Worm (Caenorhabditis elegans): ENCODE measurements around the gene eat-6.

- no peak for TF ChIP-seq elt-1 (tag; optimal IDR thresholded peaks at IDR 0.05)
- TF ChIP-seq alr-1 (tag; optimal IDR thresholded peaks at IDR 0.05): no peak
- TF ChIP-seq F13H6.1 (tag; optimal IDR thresholded peaks at IDR 0.05): no peak
- TF ChIP-seq nhr-21 (tag; optimal IDR thresholded peaks at IDR 0.05): no peak
- no peak for TF ChIP-seq mdl-1 (tag; optimal IDR thresholded peaks at IDR 0.05)
- TF ChIP-seq gmeb-1 (tag; optimal IDR thresholded peaks at IDR 0.05): no peak
- TF ChIP-seq lin-39 (tag; optimal IDR thresholded peaks at IDR 0.05): no peak
- no peak for TF ChIP-seq lin-11 (tag; optimal IDR thresholded peaks at IDR 0.05)
- TF ChIP-seq nhr-23 (tag; optimal IDR thresholded peaks at IDR 0.05): no peak
- no peak for TF ChIP-seq ceh-16 (tag; optimal IDR thresholded peaks at IDR 0.05)
- no peak for TF ChIP-seq ztf-4 (tag; optimal IDR thresholded peaks at IDR 0.05)
Measured at ce11 chrV:13095654-13096053, 34.1 kb downstream of the eat-6 start, which contains the start of gene C34B4.5.

Measured in whole organism, L2 larva.